Fruit fly (Drosophila melanogaster) whole organism, embryonic: ENCODE data around the gene cype.

Experiments used
- Asciz ChIP-seq: fragments of 200-800 bp; sonication (Bioruptor generic); optimal IDR thresholded peaks from 2 replicates; lab custom pipeline; 2017; ENCODE audit warnings: missing biosample characterization, mild to moderate bottlenecking, missing genetic modification characterization, missing genetic modification reagents
- Atf3 ChIP-seq: fragments of 200-800 bp; sonication (Bioruptor generic); optimal IDR thresholded peaks from 3 replicates; lab custom pipeline; 2016; ENCODE audit warnings: missing biosample characterization, missing genetic modification characterization
- CG10147 ChIP-seq: fragments of 200-800 bp; sonication (Bioruptor generic); optimal IDR thresholded peaks from 2 replicates; lab custom pipeline; 2019; ENCODE audit warnings: missing biosample characterization, mild to moderate bottlenecking, missing genetic modification characterization, moderate library complexity
- CG10267 ChIP-seq: fragments of 200-800 bp; sonication (Bioruptor generic); optimal IDR thresholded peaks from 2 replicates; lab custom pipeline; 2018; ENCODE audit warnings: missing biosample characterization, mild to moderate bottlenecking, missing genetic modification characterization, moderate library complexity
- CG12104 ChIP-seq: fragments of 200-800 bp; sonication (Bioruptor generic); optimal IDR thresholded peaks from 3 replicates; lab custom pipeline; 2016; ENCODE audit warnings: missing biosample characterization, missing genetic modification characterization
- CG15601 ChIP-seq: fragments of 200-800 bp; sonication (Bioruptor generic); optimal IDR thresholded peaks from 3 replicates; lab custom pipeline; 2019; ENCODE audit warnings: missing biosample characterization, mild to moderate bottlenecking, missing genetic modification characterization, moderate library complexity
- CG16813 ChIP-seq: fragments of 200-800 bp; sonication (Bioruptor generic); IDR thresholded peaks from 3 replicates; pipeline ENCODE4 v1.3.6; 2022; ENCODE audit warnings: missing biosample characterization, missing genetic modification characterization; ENCODE audit not compliant: partially characterized antibody
- CG2120 ChIP-seq: fragments of 200-800 bp; sonication (Bioruptor generic); optimal IDR thresholded peaks from 3 replicates; lab custom pipeline; 2016; ENCODE audit warnings: missing biosample characterization, missing genetic modification characterization
- CG2129 ChIP-seq: fragments of 200-800 bp; sonication (Bioruptor generic); IDR thresholded peaks from 2 replicates; pipeline ENCODE4 v1.3.6; 2022; ENCODE audit warnings: missing biosample characterization, missing genetic modification characterization; ENCODE audit not compliant: partially characterized antibody
- CG2712 ChIP-seq: fragments of 200-800 bp; optimal IDR thresholded peaks from 3 replicates; lab custom pipeline; 2019; ENCODE audit warnings: missing biosample characterization, mild to moderate bottlenecking, missing genetic modification characterization, moderate library complexity
- CG2875 ChIP-seq: fragments of 200-800 bp; sonication (Bioruptor generic); optimal IDR thresholded peaks from 2 replicates; lab custom pipeline; 2017; ENCODE audit warnings: missing biosample characterization, mild to moderate bottlenecking, missing genetic modification characterization, missing genetic modification reagents
- CG4360 ChIP-seq: fragments of 200-800 bp; sonication (Bioruptor generic); IDR thresholded peaks from 2 replicates; pipeline ENCODE4 v1.3.6; 2022; ENCODE audit warnings: missing biosample characterization, missing genetic modification characterization
- CG4424 ChIP-seq: fragments of 200-800 bp; sonication (Bioruptor generic); optimal IDR thresholded peaks from 3 replicates; lab custom pipeline; 2016; ENCODE audit warnings: missing biosample characterization, missing genetic modification characterization
- CG4820 ChIP-seq: fragments of 200-800 bp; sonication (Bioruptor generic); optimal IDR thresholded peaks from 3 replicates; lab custom pipeline; 2016; ENCODE audit warnings: missing biosample characterization, missing genetic modification characterization
- CG4854 ChIP-seq: fragments of 200-800 bp; sonication (Bioruptor generic); optimal IDR thresholded peaks from 2 replicates; lab custom pipeline; 2016; ENCODE audit warnings: missing biosample characterization, missing genetic modification characterization, inconsistent platforms
- CG7357 ChIP-seq: fragments of 200-800 bp; sonication (Bioruptor generic); IDR thresholded peaks from 3 replicates; pipeline ENCODE4 v1.3.6; 2022; ENCODE audit warnings: missing biosample characterization, missing genetic modification characterization
- CG7987 ChIP-seq: fragments of 200-800 bp; sonication (Bioruptor generic); optimal IDR thresholded peaks from 2 replicates; lab custom pipeline; 2018; ENCODE audit warnings: missing biosample characterization, mild to moderate bottlenecking, missing genetic modification characterization, moderate library complexity
- Dek ChIP-seq: fragments of 200-800 bp; sonication (Bioruptor generic); optimal IDR thresholded peaks from 3 replicates; lab custom pipeline; 2019; ENCODE audit warnings: missing biosample characterization, mild to moderate bottlenecking, missing genetic modification characterization, moderate library complexity
- Dfd ChIP-seq, 2 experiments: fragments of >200 bp; optimal IDR thresholded peaks; 2 replicates each; lab custom pipeline; 2017; ENCODE audit warnings: missing biosample characterization in 2 of 2, missing genetic modification characterization in 2 of 2
- Doc2 ChIP-seq: fragments of 200-800 bp; sonication (Bioruptor generic); IDR thresholded peaks from 2 replicates; pipeline ENCODE4 v1.3.6; 2022; ENCODE audit warnings: missing biosample characterization, missing genetic modification characterization
- Doc3 ChIP-seq: fragments of 200-800 bp; sonication (Bioruptor generic); IDR thresholded peaks from 3 replicates; pipeline ENCODE4 v1.3.6; 2022; ENCODE audit warnings: missing biosample characterization, missing genetic modification characterization; ENCODE audit not compliant: partially characterized antibody
- E2f2 ChIP-seq: fragments of 200-800 bp; sonication (Bioruptor generic); IDR thresholded peaks from 2 replicates; pipeline ENCODE4 v1.3.6; 2022; ENCODE audit warnings: missing biosample characterization, missing genetic modification characterization
- Eip74EF ChIP-seq, 2 experiments: fragments of 200-800 bp in 1 of 2; fragments of >200 bp in 1 of 2; sonication (Bioruptor generic) in 1 of 2; optimal IDR thresholded peaks; 2 replicates each; lab custom pipeline; 2017 to 2019; ENCODE audit warnings: missing biosample characterization in 2 of 2, missing genetic modification characterization in 2 of 2, mild to moderate bottlenecking in 1 of 2, moderate library complexity in 1 of 2
- Hr3 ChIP-seq: fragments of 200-800 bp; sonication (Bioruptor generic); optimal IDR thresholded peaks from 3 replicates; lab custom pipeline; 2016; ENCODE audit warnings: missing biosample characterization, missing genetic modification characterization
- Jarid2 ChIP-seq: fragments of 200-800 bp; sonication (Bioruptor generic); optimal IDR thresholded peaks from 3 replicates; lab custom pipeline; 2017; ENCODE audit warnings: mild to moderate bottlenecking, missing biosample characterization, missing genetic modification reagents, missing genetic modification characterization
- Lpt ChIP-seq: fragments of >200 bp; optimal IDR thresholded peaks from 2 replicates; lab custom pipeline; 2018; ENCODE audit warnings: missing biosample characterization, missing genetic modification characterization
- Meics ChIP-seq: fragments of 200-800 bp; sonication (Bioruptor generic); optimal IDR thresholded peaks from 2 replicates; lab custom pipeline; 2017; ENCODE audit warnings: missing biosample characterization, mild to moderate bottlenecking, missing genetic modification characterization
- NC2β ChIP-seq: fragments of 200-800 bp; sonication (Bioruptor generic); optimal IDR thresholded peaks from 2 replicates; lab custom pipeline; 2016; ENCODE audit warnings: missing biosample characterization, missing genetic modification characterization
- PHDP ChIP-seq: fragments of 200-800 bp; sonication (Bioruptor generic); optimal IDR thresholded peaks from 3 replicates; lab custom pipeline; 2018; ENCODE audit warnings: missing biosample characterization, mild to moderate bottlenecking, missing genetic modification characterization, moderate library complexity
- Rfx ChIP-seq: fragments of 200-800 bp; sonication (Bioruptor generic); IDR thresholded peaks from 2 replicates; pipeline ENCODE4 v1.3.6; 2022; ENCODE audit warnings: missing biosample characterization, missing genetic modification characterization
- al ChIP-seq: fragments of 200-800 bp; sonication (Bioruptor generic); IDR thresholded peaks from 2 replicates; pipeline ENCODE4 v1.3.6; 2022; ENCODE audit warnings: missing biosample characterization, missing genetic modification characterization
- br ChIP-seq: fragments of >200 bp; optimal IDR thresholded peaks from 2 replicates; lab custom pipeline; 2017
- cato ChIP-seq: fragments of 200-800 bp; sonication (Bioruptor generic); optimal IDR thresholded peaks from 2 replicates; lab custom pipeline; 2016; ENCODE audit warnings: missing biosample characterization, missing genetic modification characterization, borderline replicate concordance
- crc ChIP-seq: fragments of 200-800 bp; sonication (Bioruptor generic); optimal IDR thresholded peaks from 2 replicates; lab custom pipeline; 2016; ENCODE audit warnings: missing biosample characterization, missing genetic modification characterization
- dm ChIP-seq: fragments of 200-800 bp; sonication (Bioruptor generic); optimal IDR thresholded peaks from 3 replicates; lab custom pipeline; 2016; ENCODE audit warnings: missing biosample characterization, missing genetic modification characterization
- ems ChIP-seq: fragments of 200-800 bp; sonication (Bioruptor generic); optimal IDR thresholded peaks from 3 replicates; lab custom pipeline; 2016; ENCODE audit warnings: missing biosample characterization, missing genetic modification characterization
- fru ChIP-seq: fragments of >200 bp; optimal IDR thresholded peaks from 2 replicates; lab custom pipeline; 2017
- ind ChIP-seq: fragments of 200-800 bp; sonication (Bioruptor generic); optimal IDR thresholded peaks from 3 replicates; lab custom pipeline; 2016; ENCODE audit warnings: missing biosample characterization, missing genetic modification characterization
- lmd ChIP-seq: fragments of 200-800 bp; sonication (Bioruptor generic); IDR thresholded peaks from 2 replicates; pipeline ENCODE4 v1.3.6; 2022; ENCODE audit warnings: missing biosample characterization, missing genetic modification characterization
- lov ChIP-seq, 2 experiments: fragments of 200-800 bp in 1 of 2; fragments of >200 bp in 1 of 2; sonication (Bioruptor generic) in 1 of 2; IDR thresholded peaks in 1 of 2; optimal IDR thresholded peaks in 1 of 2; 2 replicates in 1 of 2; 3 replicates in 1 of 2; pipeline versions ENCODE4 v1.3.6 to Lab custom; 2017 to 2022; ENCODE audit warnings: missing biosample characterization in 1 of 2, missing genetic modification characterization in 1 of 2
- mirr ChIP-seq: fragments of 200-800 bp; sonication (Bioruptor generic); optimal IDR thresholded peaks from 3 replicates; lab custom pipeline; 2018; ENCODE audit warnings: missing biosample characterization, mild to moderate bottlenecking, missing genetic modification characterization
- mld ChIP-seq: fragments of 200-800 bp; sonication (Bioruptor generic); IDR thresholded peaks from 3 replicates; pipeline ENCODE4 v1.3.6; 2022; ENCODE audit warnings: missing biosample characterization, missing genetic modification characterization; ENCODE audit not compliant: partially characterized antibody
- nau ChIP-seq: fragments of 200-800 bp; sonication (Bioruptor generic); optimal IDR thresholded peaks from 3 replicates; lab custom pipeline; 2017; ENCODE audit warnings: missing biosample characterization, mild to moderate bottlenecking, missing genetic modification characterization, missing genetic modification reagents
- schlank ChIP-seq: fragments of 200-800 bp; sonication (Bioruptor generic); optimal IDR thresholded peaks from 2 replicates; lab custom pipeline; 2018; ENCODE audit warnings: missing biosample characterization, mild to moderate bottlenecking, missing genetic modification characterization
- ssp ChIP-seq: fragments of 200-800 bp; sonication (Bioruptor generic); IDR thresholded peaks from 2 replicates; pipeline ENCODE4 v1.3.6; 2022; ENCODE audit warnings: missing biosample characterization, missing genetic modification characterization
- stwl ChIP-seq: fragments of 200-800 bp; sonication (Bioruptor generic); optimal IDR thresholded peaks from 3 replicates; lab custom pipeline; 2018; ENCODE audit warnings: missing biosample characterization, mild to moderate bottlenecking, missing genetic modification characterization, moderate library complexity
- tio ChIP-seq: fragments of 200-800 bp; sonication (Bioruptor generic); optimal IDR thresholded peaks from 2 replicates; lab custom pipeline; 2017; ENCODE audit warnings: missing biosample characterization, missing genetic modification characterization, inconsistent platforms
- zen2 ChIP-seq: fragments of 200-800 bp; sonication (Bioruptor generic); IDR thresholded peaks from 3 replicates; pipeline ENCODE4 v1.3.6; 2022; ENCODE audit warnings: missing biosample characterization, missing genetic modification characterization; ENCODE audit not compliant: partially characterized antibody

The cype gene

dm6 chr2L:5326414-5327265 lies at the start of gene cype, which contains the start of gene Ncoa6 (continued):
- TF ChIP-seq CG7987 (peak; percentile 28), Atf3 (GFP tag; lab: Kevin White, UChicago) (peak; percentile 9), schlank (tag; lab: Kevin White, UChicago) (peak; percentile 9), nau (GFP tag; lab: Kevin White, UChicago) (no peak), CG10267 (tag; lab: Kevin White, UChicago) (peak; percentile 58), ems (GFP tag; lab: Kevin White, UChicago) (no peak), Jarid2 (GFP tag; lab: Kevin White, UChicago) (no peak), stwl (peak; percentile 38), lmd (GFP tag; lab: Robert Waterston, UW) (peak; percentile 17; the same call in 1 of the 2 replicates), Doc2 (GFP tag; lab: Robert Waterston, UW) (no peak), Asciz (GFP tag; lab: Kevin White, UChicago) (no peak), Dfd (GFP tag; optimal IDR thresholded peaks at IDR 0.05; lab: Kevin White, UChicago) (no peak), fru (lab: Kevin White, UChicago) (no peak), Dek (tag; lab: Kevin White, UChicago) (peak; percentile 29), CG7357 (GFP tag; lab: Robert Waterston, UW) (no peak), al (GFP tag; lab: Robert Waterston, UW) (peak; percentile 43; the same call in 1 of the 2 replicates), ind (GFP tag; lab: Kevin White, UChicago) (peak; percentile 32), NC2β (no peak), E2f2 (GFP tag; lab: Robert Waterston, UW) (peak; percentile 34; the same call in 1 of the 2 replicates), zen2 (GFP tag; lab: Robert Waterston, UW) (peak; percentile 86), CG12104 (peak; percentile 60), ssp (GFP tag; lab: Robert Waterston, UW) (no peak), cato (GFP tag; lab: Kevin White, UChicago) (no peak), lov (optimal IDR thresholded peaks at IDR 0.05; lab: Kevin White, UChicago) (no peak), lov (GFP tag; IDR thresholded peaks at IDR 0.05; lab: Robert Waterston, UW) (no peak), CG4820 (GFP tag; lab: Kevin White, UChicago) (peak; percentile 17), CG4854 (GFP tag; lab: Kevin White, UChicago) (no peak), Meics (GFP tag; lab: Kevin White, UChicago) (peak; percentile 67), CG4360 (GFP tag; lab: Robert Waterston, UW) (no peak), Doc3 (GFP tag; lab: Robert Waterston, UW) (peak; percentile 85), CG15601 (tag; lab: Kevin White, UChicago) (peak; percentile 42), br (lab: Kevin White, UChicago) (no peak), Eip74EF (GFP tag; optimal IDR thresholded peaks at IDR 0.05; lab: Kevin White, UChicago) (no peak), Hr3 (peak; percentile 62), tio (GFP tag; lab: Kevin White, UChicago) (no peak), CG4424 (peak; percentile 35), Lpt (GFP tag; lab: Kevin White, UChicago) (no peak), dm (no peak), CG10147 (GFP tag; lab: Kevin White, UChicago) (no peak), Rfx (GFP tag; lab: Robert Waterston, UW) (peak; percentile 75), crc (GFP tag; lab: Kevin White, UChicago) (no peak), CG2712 (tag; lab: Kevin White, UChicago) (peak; percentile 76), CG16813 (peak; percentile 81), PHDP (tag; lab: Kevin White, UChicago) (peak; percentile 25), mirr (GFP tag; lab: Kevin White, UChicago) (no peak), CG2875 (no peak), CG2120 (GFP tag; lab: Kevin White, UChicago) (peak; percentile 41), mld (GFP tag; lab: Robert Waterston, UW) (peak; percentile 45; the same call in 1 of the 3 replicates), CG2129 (peak; percentile 58)
